Fruit fly (Drosophila melanogaster) whole organism, embryonic: ENCODE measurements around the gene Obp99b.
A peak's percentile ranks its signal among the peaks of the same experiment; 100 is the strongest.

Experiments
- Atf-2 ChIP-seq: fragments of 200-800 bp; sonication (Bioruptor generic); optimal IDR thresholded peaks from 2 replicates; lab custom pipeline; 2016; ENCODE audit warnings: missing biosample characterization, missing genetic modification characterization
- Atf6 ChIP-seq: fragments of 200-800 bp; sonication (Bioruptor generic); IDR thresholded peaks from 2 replicates; pipeline ENCODE4 v1.3.6; 2022; ENCODE audit warnings: missing biosample characterization, missing genetic modification characterization
- Awh ChIP-seq: fragments of 200-800 bp; sonication (Bioruptor generic); IDR thresholded peaks from 2 replicates; pipeline ENCODE4, ENCODE4 v1.3.6; 2022; ENCODE audit warnings: missing biosample characterization, missing genetic modification characterization
- BEAF-32 ChIP-seq: fragments of 200-800 bp; sonication (Bioruptor generic); optimal IDR thresholded peaks from 3 replicates; lab custom pipeline; 2017; ENCODE audit warnings: missing biosample characterization, missing genetic modification characterization, mild to moderate bottlenecking, moderate library complexity, missing genetic modification reagents
- Bgb ChIP-seq: fragments of 200-800 bp; sonication (Bioruptor generic); IDR thresholded peaks from 2 replicates; pipeline ENCODE4 v1.3.6; 2022; ENCODE audit warnings: missing biosample characterization, missing genetic modification characterization; ENCODE audit not compliant: partially characterized antibody
- C15 ChIP-seq: fragments of 200-800 bp; sonication (Bioruptor generic); IDR thresholded peaks from 3 replicates; pipeline ENCODE4 v1.3.6; 2022; ENCODE audit warnings: missing biosample characterization, missing genetic modification characterization
- CG11093 ChIP-seq: fragments of 200-800 bp; sonication (Bioruptor generic); IDR thresholded peaks from 3 replicates; pipeline ENCODE4 v1.3.6; 2022; ENCODE audit warnings: missing biosample characterization, missing genetic modification characterization
- CG11247 ChIP-seq: fragments of 200-800 bp; sonication (Bioruptor generic); IDR thresholded peaks from 2 replicates; pipeline ENCODE4 v1.3.6; 2022; ENCODE audit warnings: missing biosample characterization, missing genetic modification characterization
- CG11398 ChIP-seq: fragments of 200-800 bp; sonication (Bioruptor generic); optimal IDR thresholded peaks from 2 replicates; lab custom pipeline; 2016; ENCODE audit warnings: missing biosample characterization, missing genetic modification characterization
- CG11456 ChIP-seq: fragments of 200-800 bp; sonication (Bioruptor generic); IDR thresholded peaks from 3 replicates; pipeline ENCODE4 v1.3.6; 2022; ENCODE audit warnings: missing biosample characterization, missing genetic modification characterization
- CG12942 ChIP-seq: fragments of 200-800 bp; sonication (Bioruptor generic); optimal IDR thresholded peaks from 3 replicates; lab custom pipeline; 2016; ENCODE audit warnings: missing biosample characterization, missing genetic modification characterization
- CG13894 ChIP-seq: fragments of 200-800 bp; sonication (Bioruptor generic); optimal IDR thresholded peaks from 3 replicates; lab custom pipeline; 2018; ENCODE audit warnings: missing biosample characterization, mild to moderate bottlenecking, missing genetic modification characterization, moderate library complexity
- CG14050 ChIP-seq: fragments of 200-800 bp; sonication (Bioruptor generic); IDR thresholded peaks from 3 replicates; pipeline ENCODE4 v1.3.6; 2022; ENCODE audit warnings: missing biosample characterization, missing genetic modification characterization
- CG17186 ChIP-seq: fragments of 200-800 bp; sonication (Bioruptor generic); optimal IDR thresholded peaks from 3 replicates; lab custom pipeline; 2017; ENCODE audit warnings: missing biosample characterization, missing genetic modification reagents, missing genetic modification characterization
- CG17359 ChIP-seq: fragments of 200-800 bp; sonication (Bioruptor generic); optimal IDR thresholded peaks from 3 replicates; lab custom pipeline; 2018; ENCODE audit warnings: missing biosample characterization, mild to moderate bottlenecking, missing genetic modification characterization, moderate library complexity
- CG17568 ChIP-seq: fragments of 200-800 bp; sonication (Bioruptor generic); optimal IDR thresholded peaks from 2 replicates; lab custom pipeline; 2018; ENCODE audit warnings: missing biosample characterization, mild to moderate bottlenecking, missing genetic modification characterization, moderate library complexity
- CG17829 ChIP-seq: fragments of 200-800 bp; optimal IDR thresholded peaks from 2 replicates; lab custom pipeline; 2019; ENCODE audit warnings: missing biosample characterization, mild to moderate bottlenecking, missing genetic modification characterization, moderate library complexity
- CG18262 ChIP-seq: fragments of 200-800 bp; optimal IDR thresholded peaks from 3 replicates; lab custom pipeline; 2019; ENCODE audit warnings: missing biosample characterization, mild to moderate bottlenecking, missing genetic modification characterization, moderate library complexity
- CG2875 ChIP-seq: fragments of 200-800 bp; sonication (Bioruptor generic); optimal IDR thresholded peaks from 2 replicates; lab custom pipeline; 2017; ENCODE audit warnings: missing biosample characterization, mild to moderate bottlenecking, missing genetic modification characterization, missing genetic modification reagents
- CG3995 ChIP-seq: fragments of 200-800 bp; sonication (Bioruptor generic); optimal IDR thresholded peaks from 3 replicates; lab custom pipeline; 2016; ENCODE audit warnings: missing biosample characterization, missing genetic modification characterization
- CG4360 ChIP-seq: fragments of 200-800 bp; sonication (Bioruptor generic); IDR thresholded peaks from 2 replicates; pipeline ENCODE4 v1.3.6; 2022; ENCODE audit warnings: missing biosample characterization, missing genetic modification characterization
- CG6683 ChIP-seq: fragments of 200-800 bp; sonication (Bioruptor generic); optimal IDR thresholded peaks from 2 replicates; lab custom pipeline; 2017; ENCODE audit warnings: missing biosample characterization, mild to moderate bottlenecking, missing genetic modification characterization, missing genetic modification reagents
- CG8359 ChIP-seq: fragments of 200-800 bp; sonication (Bioruptor generic); optimal IDR thresholded peaks from 2 replicates; lab custom pipeline; 2017; ENCODE audit warnings: missing biosample characterization, mild to moderate bottlenecking, missing genetic modification characterization, borderline replicate concordance
- CG8765 ChIP-seq: fragments of 200-800 bp; sonication (Bioruptor generic); IDR thresholded peaks from 2 replicates; pipeline ENCODE4 v1.3.6; 2022; ENCODE audit warnings: missing biosample characterization, missing genetic modification characterization
- CG9797 ChIP-seq: fragments of 200-800 bp; sonication (Bioruptor generic); optimal IDR thresholded peaks from 3 replicates; lab custom pipeline; 2018; ENCODE audit warnings: missing biosample characterization, mild to moderate bottlenecking, missing genetic modification characterization
- Dek ChIP-seq: fragments of 200-800 bp; sonication (Bioruptor generic); optimal IDR thresholded peaks from 3 replicates; lab custom pipeline; 2019; ENCODE audit warnings: missing biosample characterization, mild to moderate bottlenecking, missing genetic modification characterization, moderate library complexity
- Dip2 ChIP-seq: fragments of 200-800 bp; sonication (Bioruptor generic); IDR thresholded peaks from 2 replicates; pipeline ENCODE4 v1.3.6; 2022; ENCODE audit warnings: missing biosample characterization, missing genetic modification characterization
- HLH3B ChIP-seq: fragments of 200-800 bp; sonication (Bioruptor generic); IDR thresholded peaks from 2 replicates; pipeline ENCODE4 v1.3.6; 2022; ENCODE audit warnings: missing biosample characterization, missing genetic modification characterization
- Hey ChIP-seq: fragments of 200-800 bp; sonication (Bioruptor generic); optimal IDR thresholded peaks from 3 replicates; lab custom pipeline; 2018; ENCODE audit warnings: missing biosample characterization, mild to moderate bottlenecking, missing genetic modification characterization
- MTF-1 ChIP-seq: fragments of 200-800 bp; sonication (Bioruptor generic); optimal IDR thresholded peaks from 2 replicates; lab custom pipeline; 2018; ENCODE audit warnings: missing biosample characterization, mild to moderate bottlenecking, missing genetic modification characterization, borderline replicate concordance
- NFAT ChIP-seq: fragments of 200-800 bp; sonication (Bioruptor generic); IDR thresholded peaks from 2 replicates; pipeline ENCODE4 v1.3.6; 2022; ENCODE audit warnings: missing biosample characterization, missing genetic modification characterization
- Sox102F ChIP-seq: fragments of 200-800 bp; sonication (Bioruptor generic); optimal IDR thresholded peaks from 2 replicates; lab custom pipeline; 2018; ENCODE audit warnings: missing biosample characterization, mild to moderate bottlenecking, missing genetic modification characterization, moderate library complexity
- Spps ChIP-seq: fragments of 200-800 bp; sonication (Bioruptor generic); optimal IDR thresholded peaks from 2 replicates; lab custom pipeline; 2018; ENCODE audit warnings: missing biosample characterization, mild to moderate bottlenecking, missing genetic modification characterization
- YL-1 ChIP-seq: fragments of 200-800 bp; sonication (Bioruptor generic); optimal IDR thresholded peaks from 3 replicates; lab custom pipeline; 2017; ENCODE audit warnings: missing biosample characterization, mild to moderate bottlenecking, missing genetic modification characterization
- chinmo ChIP-seq: fragments of 200-800 bp; sonication (Bioruptor generic); IDR thresholded peaks from 4 replicates; pipeline ENCODE4 v1.3.6; 2022; ENCODE audit warnings: missing biosample characterization, missing genetic modification characterization; ENCODE audit not compliant: partially characterized antibody
- corto ChIP-seq: fragments of 200-800 bp; sonication (Bioruptor generic); optimal IDR thresholded peaks from 2 replicates; lab custom pipeline; 2016; ENCODE audit warnings: missing biosample characterization, mild to moderate bottlenecking, missing genetic modification characterization, moderate library complexity
- fd3F ChIP-seq: fragments of 200-800 bp; sonication (Bioruptor generic); optimal IDR thresholded peaks from 2 replicates; lab custom pipeline; 2018; ENCODE audit warnings: missing biosample characterization, mild to moderate bottlenecking, missing genetic modification characterization, moderate library complexity
- fru ChIP-seq: fragments of >200 bp; optimal IDR thresholded peaks from 2 replicates; lab custom pipeline; 2017
- gsb-n ChIP-seq: fragments of 200-800 bp; sonication (Bioruptor generic); optimal IDR thresholded peaks from 3 replicates; lab custom pipeline; 2018; ENCODE audit warnings: missing biosample characterization, mild to moderate bottlenecking, missing genetic modification characterization
- her ChIP-seq: fragments of 200-800 bp; sonication (Bioruptor generic); optimal IDR thresholded peaks from 2 replicates; lab custom pipeline; 2016; ENCODE audit warnings: missing biosample characterization, missing genetic modification characterization
- lilli ChIP-seq: fragments of 200-800 bp; sonication (Bioruptor generic); optimal IDR thresholded peaks from 3 replicates; lab custom pipeline; 2016; ENCODE audit warnings: missing biosample characterization, missing genetic modification characterization
- mam ChIP-seq: fragments of 200-800 bp; sonication (Bioruptor generic); optimal IDR thresholded peaks from 3 replicates; lab custom pipeline; 2016; ENCODE audit warnings: missing biosample characterization, missing genetic modification characterization
- mld ChIP-seq: fragments of 200-800 bp; sonication (Bioruptor generic); IDR thresholded peaks from 3 replicates; pipeline ENCODE4 v1.3.6; 2022; ENCODE audit warnings: missing biosample characterization, missing genetic modification characterization; ENCODE audit not compliant: partially characterized antibody
- nmo ChIP-seq: fragments of 200-800 bp; sonication (Bioruptor generic); optimal IDR thresholded peaks from 2 replicates; lab custom pipeline; 2018; ENCODE audit warnings: missing biosample characterization, mild to moderate bottlenecking, missing genetic modification characterization, moderate library complexity
- psq ChIP-seq: fragments of 200-800 bp; sonication (Bioruptor generic); optimal IDR thresholded peaks from 2 replicates; lab custom pipeline; 2017; ENCODE audit warnings: missing biosample characterization, missing genetic modification characterization
- salm ChIP-seq: fragments of 200-800 bp; sonication (Bioruptor generic); optimal IDR thresholded peaks from 2 replicates; lab custom pipeline; 2018; ENCODE audit warnings: missing biosample characterization, mild to moderate bottlenecking, missing genetic modification characterization
- sob ChIP-seq: fragments of 200-800 bp; sonication (Bioruptor generic); IDR thresholded peaks from 2 replicates; pipeline ENCODE4 v1.3.6; 2022; ENCODE audit warnings: missing biosample characterization, missing genetic modification characterization
- tio ChIP-seq: fragments of 200-800 bp; sonication (Bioruptor generic); optimal IDR thresholded peaks from 2 replicates; lab custom pipeline; 2017; ENCODE audit warnings: missing biosample characterization, missing genetic modification characterization, inconsistent platforms
- trh ChIP-seq: fragments of 200-800 bp; sonication (Bioruptor generic); optimal IDR thresholded peaks from 2 replicates; lab custom pipeline; 2016; ENCODE audit warnings: missing biosample characterization, missing genetic modification characterization
- wor ChIP-seq: fragments of 200-800 bp; sonication (Bioruptor generic); IDR thresholded peaks from 2 replicates; pipeline ENCODE4 v1.3.6; 2022; ENCODE audit warnings: missing biosample characterization, missing genetic modification characterization
- z ChIP-seq: fragments of 200-800 bp; sonication (Bioruptor generic); IDR thresholded peaks from 3 replicates; pipeline ENCODE4 v1.3.6; 2022; ENCODE audit warnings: missing biosample characterization, missing genetic modification characterization

Gene Obp99b

dm6 chr3R:29736678-29737093 is 20.0 kb upstream of the Obp99b start, which contains the start of the genes CG7601 and CIA30 (continued):
- peak; percentile 93 for TF ChIP-seq salm
- TF ChIP-seq wor (GFP tag; lab: Robert Waterston, UW), result peak; percentile 99
- peak; percentile 100 for TF ChIP-seq CG11247 (GFP tag; lab: Robert Waterston, UW)
- TF ChIP-seq her (GFP tag; lab: Kevin White, UChicago), result peak; percentile 97
- peak; percentile 96 for TF ChIP-seq CG11398 (GFP tag; lab: Kevin White, UChicago)
- peak; percentile 97 for TF ChIP-seq CG4360
- peak; percentile 100 for TF ChIP-seq Awh (GFP tag; lab: Robert Waterston, UW)
- TF ChIP-seq fd3F (GFP tag; lab: Kevin White, UChicago), result peak; percentile 96
- peak; percentile 100 for TF ChIP-seq HLH3B (GFP tag; lab: Robert Waterston, UW)
- TF ChIP-seq trh (GFP tag; lab: Kevin White, UChicago), result peak; percentile 97
- peak; percentile 95 for TF ChIP-seq gsb-n (tag; lab: Kevin White, UChicago)
- TF ChIP-seq Dek (tag; lab: Kevin White, UChicago), result peak; percentile 98
- TF ChIP-seq CG2875 (GFP tag; lab: Kevin White, UChicago), result peak; percentile 92
- TF ChIP-seq CG8765 (GFP tag; lab: Robert Waterston, UW), result peak; percentile 100
- peak; percentile 87 for TF ChIP-seq Hey (tag; lab: Kevin White, UChicago)
- TF ChIP-seq CG3995 (GFP tag; lab: Kevin White, UChicago), result peak; percentile 86
- TF ChIP-seq corto (GFP tag; lab: Kevin White, UChicago), result peak; percentile 88
- peak; percentile 89 for TF ChIP-seq CG8359 (GFP tag; lab: Kevin White, UChicago)
- peak; percentile 90 for TF ChIP-seq z (GFP tag; lab: Robert Waterston, UW)
- TF ChIP-seq Sox102F (GFP tag; lab: Kevin White, UChicago), result peak; percentile 96
- TF ChIP-seq CG11093 (GFP tag; lab: Robert Waterston, UW), result peak; percentile 100
- no peak for TF ChIP-seq CG17568 (GFP tag; lab: Kevin White, UChicago)
- TF ChIP-seq CG12942 (GFP tag; lab: Kevin White, UChicago), result peak; percentile 98
- TF ChIP-seq Bgb (GFP tag; lab: Robert Waterston, UW), result peak; percentile 33; the same call in 1 of the 2 replicates
- TF ChIP-seq CG17829 (tag; lab: Kevin White, UChicago), result peak; percentile 97
- peak; percentile 85 for TF ChIP-seq Dip2 (GFP tag; lab: Robert Waterston, UW)
- TF ChIP-seq CG6683 (GFP tag; lab: Kevin White, UChicago), result peak; percentile 93
- TF ChIP-seq CG11456 (GFP tag; lab: Robert Waterston, UW), result peak; percentile 100
- TF ChIP-seq C15 (GFP tag; lab: Robert Waterston, UW), result peak; percentile 100
- TF ChIP-seq tio (GFP tag; lab: Kevin White, UChicago), result peak; percentile 96
- TF ChIP-seq fru (lab: Kevin White, UChicago), result no peak
- TF ChIP-seq psq, result peak; percentile 91
- peak; percentile 29 for TF ChIP-seq BEAF-32
- peak; percentile 100 for TF ChIP-seq NFAT
- peak; percentile 98 for TF ChIP-seq Atf-2 (GFP tag; lab: Kevin White, UChicago)
- TF ChIP-seq CG17359 (tag; lab: Kevin White, UChicago), result peak; percentile 98
- peak; percentile 99 for TF ChIP-seq nmo (GFP tag; lab: Kevin White, UChicago)
- peak; percentile 46 for TF ChIP-seq CG9797 (GFP tag; lab: Kevin White, UChicago)
- peak; percentile 100 for TF ChIP-seq sob (GFP tag; lab: Robert Waterston, UW)
- peak; percentile 98 for TF ChIP-seq CG13894 (tag; lab: Kevin White, UChicago)
- TF ChIP-seq Atf6 (GFP tag; lab: Robert Waterston, UW), result peak; percentile 100
- TF ChIP-seq lilli (GFP tag; lab: Kevin White, UChicago), result peak; percentile 99
- TF ChIP-seq Spps (tag; lab: Kevin White, UChicago), result peak; percentile 96
- peak; percentile 93 for TF ChIP-seq CG17186 (GFP tag; lab: Kevin White, UChicago)
- 0 out of 4 replicates have a peak, but pooled peaks have one; percentile 39 for TF ChIP-seq chinmo (GFP tag; lab: Robert Waterston, UW)
- peak; percentile 97 for TF ChIP-seq CG18262 (tag; lab: Kevin White, UChicago)
- peak; percentile 95 for TF ChIP-seq MTF-1 (GFP tag; lab: Kevin White, UChicago)
- TF ChIP-seq CG14050 (GFP tag; lab: Robert Waterston, UW), result peak; percentile 100
- peak; percentile 92 for TF ChIP-seq YL-1
- TF ChIP-seq mld (GFP tag; lab: Robert Waterston, UW), result no peak
- peak; percentile 100 for TF ChIP-seq mam (GFP tag; lab: Kevin White, UChicago)
